Worm (Caenorhabditis elegans): ENCODE results near the gene ZC21.8.

- no peak for TF ChIP-seq him-1 (tag; optimal IDR thresholded peaks at IDR 0.05)
- no peak for TF ChIP-seq W03F9.2 (tag; optimal IDR thresholded peaks at IDR 0.05)
- TF ChIP-seq dao-5 (tag; optimal IDR thresholded peaks at IDR 0.05): no peak
These were observed 29.5 kb downstream of the ZC21.8 start, which contains the start of the genes ess-2 and F42H10.2 for ce11 chrIII:8490254-8490653.
